Fruit fly (Drosophila melanogaster) whole organism, embryonic: ENCODE data around the gene TotB.

ENCODE experiments used
- B-H2 ChIP-seq: fragments of 200-800 bp; sonication (Bioruptor generic); optimal IDR thresholded peaks from 2 replicates; lab custom pipeline; 2018; ENCODE audit warnings: missing biosample characterization, mild to moderate bottlenecking, missing genetic modification characterization
- gro ChIP-seq: fragments of 200-800 bp; sonication (Bioruptor generic); optimal IDR thresholded peaks from 2 replicates; lab custom pipeline; 2016; ENCODE audit warnings: missing biosample characterization, missing genetic modification characterization

TotB gene

DNA sequence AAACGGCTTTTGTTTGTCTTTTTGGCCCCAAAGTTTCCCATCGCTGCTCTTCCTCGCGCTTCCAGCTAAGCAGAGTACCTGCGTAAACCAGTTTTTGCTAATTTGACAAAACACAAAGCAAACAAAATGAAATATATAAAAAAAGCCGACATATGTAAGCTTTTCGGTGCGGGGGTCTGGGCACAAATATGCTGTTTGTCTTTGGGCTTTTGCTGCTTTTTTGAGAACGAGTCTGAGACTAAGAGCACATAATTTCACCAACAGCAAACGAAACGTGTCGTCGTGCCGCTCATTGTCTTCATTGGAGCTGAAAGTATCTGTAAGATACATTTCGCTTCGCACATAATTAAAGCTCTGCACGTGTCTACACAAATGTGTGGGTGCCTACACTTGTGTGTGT is 42.1 kb downstream of the TotB start (continued):
- peak; percentile 28 for TF ChIP-seq B-H2 (GFP tag; lab: Kevin White, UChicago)
- peak; percentile 12 for TF ChIP-seq gro
